Fruit fly (Drosophila melanogaster) whole organism, embryonic: ENCODE data around the gene CG7916.
A peak's percentile ranks its signal among the peaks of the same experiment; 100 is the strongest.

Experiments
- Blimp-1 ChIP-seq: fragments of 200-800 bp; sonication (Bioruptor generic); optimal IDR thresholded peaks from 3 replicates; lab custom pipeline; 2018; ENCODE audit warnings: missing biosample characterization, missing genetic modification characterization, mild to moderate bottlenecking, moderate library complexity, missing genetic modification reagents
- CG10209 ChIP-seq: fragments of 200-800 bp; sonication (Bioruptor generic); optimal IDR thresholded peaks from 3 replicates; lab custom pipeline; 2017; ENCODE audit warnings: missing biosample characterization, mild to moderate bottlenecking, missing genetic modification characterization, missing genetic modification reagents
- CG10267 ChIP-seq: fragments of 200-800 bp; sonication (Bioruptor generic); optimal IDR thresholded peaks from 2 replicates; lab custom pipeline; 2018; ENCODE audit warnings: missing biosample characterization, mild to moderate bottlenecking, missing genetic modification characterization, moderate library complexity
- CG10366 ChIP-seq: fragments of 200-800 bp; sonication (Bioruptor generic); IDR thresholded peaks from 2 replicates; pipeline ENCODE4 v1.3.6; 2022; ENCODE audit warnings: missing biosample characterization, missing genetic modification characterization
- CG10959 ChIP-seq: fragments of 200-800 bp; sonication (Bioruptor generic); IDR thresholded peaks from 2 replicates; pipeline ENCODE4 v1.3.6; 2022; ENCODE audit warnings: missing biosample characterization, missing genetic modification characterization
- CG10979 ChIP-seq: fragments of 200-800 bp; sonication (Bioruptor generic); optimal IDR thresholded peaks from 2 replicates; lab custom pipeline; 2018; ENCODE audit warnings: missing biosample characterization, mild to moderate bottlenecking, missing genetic modification characterization, moderate library complexity
- CG11247 ChIP-seq: fragments of 200-800 bp; sonication (Bioruptor generic); IDR thresholded peaks from 2 replicates; pipeline ENCODE4 v1.3.6; 2022; ENCODE audit warnings: missing biosample characterization, missing genetic modification characterization
- CG11723 ChIP-seq: fragments of 200-800 bp; sonication (Bioruptor generic); optimal IDR thresholded peaks from 2 replicates; lab custom pipeline; 2017; ENCODE audit warnings: missing biosample characterization, mild to moderate bottlenecking, missing genetic modification characterization
- CG12391 ChIP-seq: fragments of 200-800 bp; sonication (Bioruptor generic); optimal IDR thresholded peaks from 3 replicates; lab custom pipeline; 2018; ENCODE audit warnings: missing biosample characterization, mild to moderate bottlenecking, missing genetic modification characterization, moderate library complexity
- CG16813 ChIP-seq: fragments of 200-800 bp; sonication (Bioruptor generic); IDR thresholded peaks from 3 replicates; pipeline ENCODE4 v1.3.6; 2022; ENCODE audit warnings: missing biosample characterization, missing genetic modification characterization; ENCODE audit not compliant: partially characterized antibody
- CG17328 ChIP-seq: fragments of 200-800 bp; sonication (Bioruptor generic); IDR thresholded peaks from 2 replicates; pipeline ENCODE4 v1.3.6; 2022; ENCODE audit warnings: missing biosample characterization, missing genetic modification characterization
- CG17612 ChIP-seq: fragments of 200-800 bp; sonication (Bioruptor generic); IDR thresholded peaks from 2 replicates; pipeline ENCODE4 v1.3.6; 2022; ENCODE audit warnings: missing biosample characterization, missing genetic modification characterization
- CG30020 ChIP-seq: fragments of 200-800 bp; optimal IDR thresholded peaks from 2 replicates; lab custom pipeline; 2019; ENCODE audit warnings: missing biosample characterization, mild to moderate bottlenecking, missing genetic modification characterization, moderate library complexity
- CG31388 ChIP-seq: fragments of 200-800 bp; sonication (Bioruptor generic); optimal IDR thresholded peaks from 2 replicates; lab custom pipeline; 2016; ENCODE audit warnings: missing biosample characterization, missing genetic modification characterization
- CG31441 ChIP-seq: fragments of 200-800 bp; sonication (Bioruptor generic); IDR thresholded peaks from 2 replicates; pipeline ENCODE4 v1.3.6; 2022; ENCODE audit warnings: missing biosample characterization, missing genetic modification characterization
- CG34224 ChIP-seq: fragments of 200-800 bp; sonication (Bioruptor generic); IDR thresholded peaks from 3 replicates; pipeline ENCODE4 v1.3.6; 2022; ENCODE audit warnings: missing biosample characterization, missing genetic modification characterization; ENCODE audit not compliant: partially characterized antibody
- CkIIα-i1 ChIP-seq: fragments of 200-800 bp; sonication (Bioruptor generic); IDR thresholded peaks from 2 replicates; pipeline ENCODE4 v1.3.6; 2022; ENCODE audit warnings: missing biosample characterization, missing genetic modification characterization
- E2f1 ChIP-seq: fragments of 200-800 bp; sonication (Bioruptor generic); IDR thresholded peaks from 2 replicates; pipeline ENCODE4 v1.3.6; 2022; ENCODE audit warnings: missing biosample characterization, missing genetic modification characterization
- Gsc ChIP-seq: fragments of 200-800 bp; sonication (Bioruptor generic); IDR thresholded peaks from 2 replicates; pipeline ENCODE4 v1.3.6; 2022; ENCODE audit warnings: missing biosample characterization, missing genetic modification characterization
- Gug ChIP-seq: fragments of 200-800 bp; sonication (Bioruptor generic); IDR thresholded peaks from 4 replicates; pipeline ENCODE4 v1.3.6; 2022; ENCODE audit warnings: missing biosample characterization, missing genetic modification characterization
- H15 ChIP-seq: fragments of 200-800 bp; sonication (Bioruptor generic); IDR thresholded peaks from 3 replicates; pipeline ENCODE4 v1.3.6; 2022; ENCODE audit warnings: missing biosample characterization, missing genetic modification characterization
- H2.0 ChIP-seq: fragments of 200-800 bp; sonication (Bioruptor generic); IDR thresholded peaks from 2 replicates; pipeline ENCODE4 v1.3.6; 2022; ENCODE audit warnings: missing biosample characterization, missing genetic modification characterization
- Hr3 ChIP-seq: fragments of 200-800 bp; sonication (Bioruptor generic); optimal IDR thresholded peaks from 3 replicates; lab custom pipeline; 2016; ENCODE audit warnings: missing biosample characterization, missing genetic modification characterization
- Hr39 ChIP-seq: fragments of >200 bp; optimal IDR thresholded peaks from 2 replicates; lab custom pipeline; 2017
- MBD-R2 ChIP-seq: fragments of 200-800 bp; sonication (Bioruptor generic); IDR thresholded peaks from 2 replicates; pipeline ENCODE4 v1.3.6; 2022; ENCODE audit warnings: missing biosample characterization, missing genetic modification characterization
- MESR4 ChIP-seq: fragments of 200-800 bp; sonication (Bioruptor generic); optimal IDR thresholded peaks from 2 replicates; lab custom pipeline; 2018; ENCODE audit warnings: missing biosample characterization, mild to moderate bottlenecking, missing genetic modification characterization, moderate library complexity
- Nf-YB ChIP-seq: fragments of 200-800 bp; sonication (Bioruptor generic); optimal IDR thresholded peaks from 3 replicates; lab custom pipeline; 2019; ENCODE audit warnings: missing biosample characterization, mild to moderate bottlenecking, missing genetic modification characterization, moderate library complexity
- Opbp ChIP-seq: fragments of 200-800 bp; sonication (Bioruptor generic); IDR thresholded peaks from 3 replicates; pipeline ENCODE4 v1.3.6; 2022; ENCODE audit warnings: missing biosample characterization, missing genetic modification characterization; ENCODE audit not compliant: partially characterized antibody
- Sry-β ChIP-seq: fragments of 200-800 bp; sonication (Bioruptor generic); optimal IDR thresholded peaks from 2 replicates; lab custom pipeline; 2018; ENCODE audit warnings: missing biosample characterization, mild to moderate bottlenecking, missing genetic modification characterization, moderate library complexity
- ab ChIP-seq: fragments of 200-800 bp; sonication (Bioruptor generic); optimal IDR thresholded peaks from 2 replicates; lab custom pipeline; 2016; ENCODE audit warnings: missing biosample characterization, missing genetic modification characterization
- abd-A ChIP-seq: fragments of 200-800 bp; sonication (Bioruptor generic); optimal IDR thresholded peaks from 3 replicates; lab custom pipeline; 2019; ENCODE audit warnings: missing biosample characterization, mild to moderate bottlenecking, missing genetic modification characterization, moderate library complexity
- ase ChIP-seq: fragments of 200-800 bp; sonication (Bioruptor generic); IDR thresholded peaks from 3 replicates; pipeline ENCODE4 v1.3.6; 2022; ENCODE audit warnings: missing biosample characterization, missing genetic modification characterization
- crol ChIP-seq: fragments of 200-800 bp; sonication (Bioruptor generic); IDR thresholded peaks from 2 replicates; pipeline ENCODE4 v1.3.6; 2022; ENCODE audit warnings: missing biosample characterization, missing genetic modification characterization
- emc ChIP-seq: fragments of 200-800 bp; sonication (Bioruptor generic); optimal IDR thresholded peaks from 2 replicates; lab custom pipeline; 2016; ENCODE audit warnings: missing biosample characterization, missing genetic modification characterization
- fd96Cb ChIP-seq: fragments of 200-800 bp; sonication (Bioruptor generic); optimal IDR thresholded peaks from 2 replicates; lab custom pipeline; 2018; ENCODE audit warnings: missing biosample characterization, mild to moderate bottlenecking, missing genetic modification characterization, moderate library complexity
- gcm ChIP-seq: fragments of 200-800 bp; sonication (Bioruptor generic); optimal IDR thresholded peaks from 2 replicates; lab custom pipeline; 2019; ENCODE audit warnings: missing biosample characterization, mild to moderate bottlenecking, missing genetic modification characterization, moderate library complexity
- gro ChIP-seq: fragments of 200-800 bp; sonication (Bioruptor generic); optimal IDR thresholded peaks from 2 replicates; lab custom pipeline; 2016; ENCODE audit warnings: missing biosample characterization, missing genetic modification characterization
- insv ChIP-seq, 2 experiments: fragments of 200-800 bp; sonication (Bioruptor generic); optimal IDR thresholded peaks; 3 replicates each; lab custom pipeline; 2016 to 2018; ENCODE audit warnings: missing biosample characterization in 2 of 2, missing genetic modification characterization in 2 of 2
- kni ChIP-seq: fragments of 200-800 bp; sonication (Bioruptor generic); optimal IDR thresholded peaks from 3 replicates; lab custom pipeline; 2017; ENCODE audit warnings: mild to moderate bottlenecking, missing biosample characterization, missing genetic modification reagents, missing genetic modification characterization
- lab ChIP-seq: fragments of 200-800 bp; sonication (Bioruptor generic); optimal IDR thresholded peaks from 3 replicates; lab custom pipeline; 2017; ENCODE audit warnings: missing biosample characterization, missing genetic modification characterization, mild to moderate bottlenecking, moderate library complexity, missing genetic modification reagents
- maf-S ChIP-seq: fragments of 200-800 bp; sonication (Bioruptor generic); optimal IDR thresholded peaks from 2 replicates; lab custom pipeline; 2016; ENCODE audit warnings: missing biosample characterization, missing genetic modification characterization
- mld ChIP-seq: fragments of 200-800 bp; sonication (Bioruptor generic); IDR thresholded peaks from 3 replicates; pipeline ENCODE4 v1.3.6; 2022; ENCODE audit warnings: missing biosample characterization, missing genetic modification characterization; ENCODE audit not compliant: partially characterized antibody
- nau ChIP-seq: fragments of 200-800 bp; sonication (Bioruptor generic); optimal IDR thresholded peaks from 3 replicates; lab custom pipeline; 2017; ENCODE audit warnings: missing biosample characterization, mild to moderate bottlenecking, missing genetic modification characterization, missing genetic modification reagents
- nerfin-1 ChIP-seq: fragments of 200-800 bp; sonication (Bioruptor generic); optimal IDR thresholded peaks from 3 replicates; lab custom pipeline; 2019; ENCODE audit warnings: missing biosample characterization, mild to moderate bottlenecking, missing genetic modification characterization, moderate library complexity
- pum ChIP-seq: fragments of 200-800 bp; sonication (Bioruptor generic); optimal IDR thresholded peaks from 2 replicates; lab custom pipeline; 2016; ENCODE audit warnings: missing biosample characterization, missing genetic modification characterization
- sd ChIP-seq: fragments of 200-800 bp; sonication (Bioruptor generic); optimal IDR thresholded peaks from 3 replicates; lab custom pipeline; 2018; ENCODE audit warnings: missing biosample characterization, mild to moderate bottlenecking, missing genetic modification characterization, moderate library complexity
- sens ChIP-seq: fragments of 200-800 bp; sonication (Bioruptor generic); peaks from one replicate; lab custom pipeline; 2016; ENCODE audit warnings: missing biosample characterization, missing genetic modification characterization
- so ChIP-seq: fragments of 200-800 bp; sonication (Bioruptor generic); IDR thresholded peaks from 3 replicates; pipeline ENCODE4 v1.3.6; 2022; ENCODE audit warnings: missing biosample characterization, missing genetic modification characterization
- trh ChIP-seq: fragments of 200-800 bp; sonication (Bioruptor generic); optimal IDR thresholded peaks from 2 replicates; lab custom pipeline; 2016; ENCODE audit warnings: missing biosample characterization, missing genetic modification characterization
- unpg ChIP-seq: fragments of 200-800 bp; sonication (Bioruptor generic); optimal IDR thresholded peaks from 3 replicates; lab custom pipeline; 2018; ENCODE audit warnings: missing biosample characterization, mild to moderate bottlenecking, missing genetic modification characterization, moderate library complexity
- wdn ChIP-seq: fragments of 200-800 bp; sonication (Bioruptor generic); IDR thresholded peaks from 2 replicates; pipeline ENCODE4 v1.3.6; 2022; ENCODE audit warnings: missing biosample characterization, missing genetic modification characterization

CG7916 gene

dm6 chr2L:13873147-13873546 lies 26.6 kb downstream of the CG7916 start:
- TF ChIP-seq so (GFP tag; lab: Robert Waterston, UW) (0 out of 3 replicates have a peak, but pooled peaks have one; percentile 31), CG10959 (no peak), insv (GFP tag; optimal IDR thresholded peaks at IDR 0.05; lab: Kevin White, UChicago) (no peak), MBD-R2 (GFP tag; lab: Robert Waterston, UW) (no peak), trh (GFP tag; lab: Kevin White, UChicago) (no peak), H15 (GFP tag; lab: Robert Waterston, UW) (no peak), CG17612 (GFP tag; lab: Robert Waterston, UW) (no peak), Nf-YB (GFP tag; lab: Kevin White, UChicago) (no peak), pum (GFP tag; lab: Kevin White, UChicago) (no peak), CG10366 (GFP tag; lab: Robert Waterston, UW) (no peak), emc (no peak), CG16813 (GFP tag; lab: Robert Waterston, UW) (no peak), Gsc (GFP tag; lab: Robert Waterston, UW) (no peak), CG11723 (GFP tag; lab: Kevin White, UChicago) (no peak), CG30020 (tag; lab: Kevin White, UChicago) (no peak), Hr39 (lab: Kevin White, UChicago) (no peak), MESR4 (GFP tag; lab: Kevin White, UChicago) (no peak), kni (GFP tag; lab: Kevin White, UChicago) (no peak), crol (peak; percentile 50; the same call in 1 of the 2 replicates), CG11247 (no peak), sd (tag; lab: Kevin White, UChicago) (peak; percentile 51), ab (GFP tag; lab: Kevin White, UChicago) (no peak), CG10267 (tag; lab: Kevin White, UChicago) (no peak), abd-A (tag; lab: Kevin White, UChicago) (peak; percentile 18)

DNA sequence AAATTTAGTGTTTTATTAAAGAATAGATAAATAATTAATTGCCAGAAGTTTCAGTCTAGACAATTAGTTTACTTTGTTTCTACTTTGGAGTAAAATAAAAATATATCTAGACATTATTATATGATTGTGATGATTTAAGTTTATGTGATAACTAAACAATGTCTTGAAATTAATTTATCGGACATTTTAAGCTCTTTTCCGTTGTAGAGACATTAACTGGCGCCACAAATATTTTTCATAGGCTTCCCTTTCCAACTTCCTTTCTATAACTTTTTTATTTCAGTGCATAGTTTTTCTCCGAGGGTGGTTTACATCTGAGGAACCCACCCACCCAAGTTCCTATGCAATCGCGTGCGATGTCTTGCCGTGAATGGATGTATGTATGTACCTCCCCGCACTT lies 30.1 kb downstream of the CG7916 start:
- TF ChIP-seq sens (peak; percentile 84), Blimp-1 (peak; percentile 61), wdn (GFP tag; lab: Robert Waterston, UW) (no peak), nau (GFP tag; lab: Kevin White, UChicago) (no peak), E2f1 (GFP tag; lab: Robert Waterston, UW) (no peak), CG10979 (tag; lab: Kevin White, UChicago) (peak; percentile 57), CG31388 (GFP tag; lab: Kevin White, UChicago) (no peak), H2.0 (GFP tag; lab: Robert Waterston, UW) (no peak), CG17328 (GFP tag; lab: Robert Waterston, UW) (peak; percentile 40; the same call in 1 of the 2 replicates), Sry-β (GFP tag; lab: Kevin White, UChicago) (no peak), CkIIα-i1 (GFP tag; lab: Robert Waterston, UW) (no peak), CG31441 (peak; percentile 62), Gug (no peak), ase (GFP tag; lab: Robert Waterston, UW) (no peak), unpg (GFP tag; lab: Kevin White, UChicago) (peak; percentile 42), CG12391 (tag; lab: Kevin White, UChicago) (peak; percentile 50), CG10209 (peak; percentile 35), CG34224 (GFP tag; lab: Robert Waterston, UW) (no peak), mld (no peak), Hr3 (GFP tag; lab: Kevin White, UChicago) (no peak), lab (GFP tag; lab: Kevin White, UChicago) (peak; percentile 18), maf-S (no peak), CG16813 (GFP tag; lab: Robert Waterston, UW) (no peak), nerfin-1 (tag; lab: Kevin White, UChicago) (peak; percentile 29), fd96Cb (tag; lab: Kevin White, UChicago) (peak; percentile 27), Opbp (GFP tag; lab: Robert Waterston, UW) (no peak), gro (no peak), gcm (GFP tag; lab: Kevin White, UChicago) (peak; percentile 25)
